Worm (Caenorhabditis elegans): ENCODE data around the gene pfd-5.

The pfd-5 gene

ce11 chrIII:7198838-7199237 is at the start of gene pfd-5:
Gene pfd-5, minus strand, starts transcription at chrIII:7198884.
- peak; percentile 56 for TF ChIP-seq W03F9.2 (tag; optimal IDR thresholded peaks at IDR 0.05)
- TF ChIP-seq him-1 (tag; optimal IDR thresholded peaks at IDR 0.05): no peak
- no peak for TF ChIP-seq dao-5 (tag; optimal IDR thresholded peaks at IDR 0.05)

ce11 chrIII:7247740-7248139 is 49.1 kb upstream of the pfd-5 start, which contains the start of gene zmp-6:
Gene zmp-6, minus strand, starts transcription at chrIII:7247840.
- TF ChIP-seq dao-5 (tag; optimal IDR thresholded peaks at IDR 0.05) (no peak), him-1 (tag; optimal IDR thresholded peaks at IDR 0.05) (no peak), W03F9.2 (tag; optimal IDR thresholded peaks at IDR 0.05) (no peak)

ce11 chrIII:7246389-7246788 is 47.7 kb upstream of the pfd-5 start:
- TF ChIP-seq dao-5 (tag; optimal IDR thresholded peaks at IDR 0.05) (no peak), W03F9.2 (tag; optimal IDR thresholded peaks at IDR 0.05) (no peak), him-1 (tag; optimal IDR thresholded peaks at IDR 0.05) (no peak)

- TF ChIP-seq him-1 (tag; optimal IDR thresholded peaks at IDR 0.05) (no peak), dao-5 (tag; optimal IDR thresholded peaks at IDR 0.05) (no peak), W03F9.2 (tag; optimal IDR thresholded peaks at IDR 0.05) (no peak)
These were observed 44.3 kb upstream of the pfd-5 start, which contains the start of gene osm-10 for ce11 chrIII:7242988-7243387. Gene osm-10, plus strand, starts transcription at chrIII:7243280.

ce11 chrIII:7241065-7241464 is 42.4 kb upstream of the pfd-5 start, which contains the start of gene ztf-31:
Gene ztf-31, plus strand, starts transcription at chrIII:7241365.
- TF ChIP-seq dao-5 (tag; optimal IDR thresholded peaks at IDR 0.05) (no peak), W03F9.2 (tag; optimal IDR thresholded peaks at IDR 0.05) (no peak), him-1 (tag; optimal IDR thresholded peaks at IDR 0.05) (no peak)

- no peak for TF ChIP-seq W03F9.2 (tag; optimal IDR thresholded peaks at IDR 0.05)
- TF ChIP-seq him-1 (tag; optimal IDR thresholded peaks at IDR 0.05): no peak
- TF ChIP-seq dao-5 (tag; optimal IDR thresholded peaks at IDR 0.05): no peak
These were observed 40.7 kb upstream of the pfd-5 start for ce11 chrIII:7239416-7239815.

ce11 chrIII:7238727-7239126 is 40.0 kb upstream of the pfd-5 start, which contains the start of gene pars-1:
Gene pars-1, plus strand, starts transcription at chrIII:7239027.
- TF ChIP-seq W03F9.2 (tag; optimal IDR thresholded peaks at IDR 0.05) (no peak), him-1 (tag; optimal IDR thresholded peaks at IDR 0.05) (no peak), dao-5 (tag; optimal IDR thresholded peaks at IDR 0.05) (no peak)

- TF ChIP-seq dao-5 (tag; optimal IDR thresholded peaks at IDR 0.05) (no peak), W03F9.2 (tag; optimal IDR thresholded peaks at IDR 0.05) (peak; percentile 88)
These were observed 35.5 kb upstream of the pfd-5 start, which contains the start of gene ndus-8 for ce11 chrIII:7234148-7234547. Gene ndus-8, minus strand, starts transcription at chrIII:7234202.

ce11 chrIII:7232782-7233181 is 34.1 kb upstream of the pfd-5 start, which contains the start of gene adr-2:
Gene adr-2, minus strand, starts transcription at chrIII:7232882.
- TF ChIP-seq W03F9.2 (tag; optimal IDR thresholded peaks at IDR 0.05) (no peak), dao-5 (tag; optimal IDR thresholded peaks at IDR 0.05) (no peak), him-1 (tag; optimal IDR thresholded peaks at IDR 0.05) (no peak)

ce11 chrIII:7230841-7231240 is 32.2 kb upstream of the pfd-5 start, which contains the start of gene R151.10:
Gene R151.10, minus strand, starts transcription at chrIII:7230941.
- no peak for TF ChIP-seq him-1 (tag; optimal IDR thresholded peaks at IDR 0.05)
- no peak for TF ChIP-seq dao-5 (tag; optimal IDR thresholded peaks at IDR 0.05)
- no peak for TF ChIP-seq W03F9.2 (tag; optimal IDR thresholded peaks at IDR 0.05)

- TF ChIP-seq W03F9.2 (tag; optimal IDR thresholded peaks at IDR 0.05) (no peak), dao-5 (tag; optimal IDR thresholded peaks at IDR 0.05) (no peak), him-1 (tag; optimal IDR thresholded peaks at IDR 0.05) (no peak)
These were observed 31.0 kb upstream of the pfd-5 start, which contains the start of gene R151.8 for ce11 chrIII:7229687-7230086. Gene R151.8, minus strand, starts transcription at chrIII:7229787.

ce11 chrIII:7226607-7227006 is 27.9 kb upstream of the pfd-5 start, which contains the start of gene hsp-75:
Gene hsp-75, minus strand, starts transcription at chrIII:7226707.
- TF ChIP-seq him-1 (tag; optimal IDR thresholded peaks at IDR 0.05) (no peak), dao-5 (tag; optimal IDR thresholded peaks at IDR 0.05) (no peak), W03F9.2 (tag; optimal IDR thresholded peaks at IDR 0.05) (no peak)

ce11 chrIII:7223029-7223428 is 24.3 kb upstream of the pfd-5 start, which contains the start of gene der-2:
Gene der-2, minus strand, starts transcription at chrIII:7223129.
- TF ChIP-seq dao-5 (tag; optimal IDR thresholded peaks at IDR 0.05): no peak
- no peak for TF ChIP-seq W03F9.2 (tag; optimal IDR thresholded peaks at IDR 0.05)
- TF ChIP-seq him-1 (tag; optimal IDR thresholded peaks at IDR 0.05): no peak

ce11 chrIII:7221103-7221502 is 22.4 kb upstream of the pfd-5 start:
- TF ChIP-seq dao-5 (tag; optimal IDR thresholded peaks at IDR 0.05) (no peak), him-1 (tag; optimal IDR thresholded peaks at IDR 0.05) (no peak), W03F9.2 (tag; optimal IDR thresholded peaks at IDR 0.05) (no peak)

Measured in whole organism, L4/young adult.